Worm (Caenorhabditis elegans) whole organism, L3 larva: Measurements from ENCODE around the gene F56D2.8.

Source experiments
- mdl-1 ChIP-seq: fragments of 150-350 bp; optimal IDR thresholded peaks from 2 replicates; lab custom pipeline; 2014; ENCODE audit warnings: missing biosample characterization, missing genetic modification characterization
- nhr-12 ChIP-seq: fragments of 150-350 bp; optimal IDR thresholded peaks from 2 replicates; lab custom pipeline; 2014; ENCODE audit warnings: missing biosample characterization, missing genetic modification characterization
- nhr-237 ChIP-seq: fragments of 150-350 bp; optimal IDR thresholded peaks from 2 replicates; lab custom pipeline; 2014; ENCODE audit warnings: missing biosample characterization, missing genetic modification characterization
- sea-2 ChIP-seq: fragments of 150-350 bp; sonication (generic microtip); optimal IDR thresholded peaks from 4 replicates; lab custom pipeline; 2014; ENCODE audit warnings: missing biosample characterization, missing genetic modification reagents, missing genetic modification characterization
- skn-1 ChIP-seq: fragments of 150-350 bp; optimal IDR thresholded peaks from 2 replicates; lab custom pipeline; 2014; ENCODE audit warnings: missing biosample characterization, missing genetic modification characterization
- zag-1 ChIP-seq: fragments of 150-350 bp; optimal IDR thresholded peaks from 2 replicates; lab custom pipeline; 2014; ENCODE audit warnings: missing biosample characterization, missing genetic modification characterization

DNA sequence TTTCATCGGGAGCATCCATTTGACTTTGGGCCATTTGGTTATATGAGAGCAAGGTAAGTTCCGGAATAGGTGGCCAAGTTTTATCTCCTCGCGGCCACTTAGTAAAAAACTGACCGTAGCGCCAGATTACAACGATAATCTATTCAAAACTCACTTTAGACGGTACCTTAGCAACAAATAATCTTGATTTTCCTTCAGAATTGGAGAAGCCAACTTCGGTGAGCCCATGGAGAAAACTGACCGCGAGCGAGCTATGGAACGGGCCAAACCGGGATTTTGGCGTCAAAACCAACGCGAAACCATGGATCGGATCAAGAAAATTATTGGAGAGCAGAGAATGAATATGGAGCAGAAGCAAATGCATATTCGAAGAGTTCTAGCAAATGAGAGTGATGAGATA lies 3.0 kb upstream of the F56D2.8 start:
- TF ChIP-seq skn-1 (tag; lab: Kevin White, UChicago): no peak
- no peak for TF ChIP-seq sea-2 (GFP tag; lab: Kevin White, UChicago)
- TF ChIP-seq zag-1 (tag; lab: Kevin White, UChicago): no peak
- TF ChIP-seq mdl-1 (tag; lab: Kevin White, UChicago): no peak
- TF ChIP-seq nhr-12: no peak
- no peak for TF ChIP-seq nhr-237 (tag; lab: Kevin White, UChicago)
